Worm (Caenorhabditis elegans): ENCODE data around the gene F56D6.14.

DNA sequence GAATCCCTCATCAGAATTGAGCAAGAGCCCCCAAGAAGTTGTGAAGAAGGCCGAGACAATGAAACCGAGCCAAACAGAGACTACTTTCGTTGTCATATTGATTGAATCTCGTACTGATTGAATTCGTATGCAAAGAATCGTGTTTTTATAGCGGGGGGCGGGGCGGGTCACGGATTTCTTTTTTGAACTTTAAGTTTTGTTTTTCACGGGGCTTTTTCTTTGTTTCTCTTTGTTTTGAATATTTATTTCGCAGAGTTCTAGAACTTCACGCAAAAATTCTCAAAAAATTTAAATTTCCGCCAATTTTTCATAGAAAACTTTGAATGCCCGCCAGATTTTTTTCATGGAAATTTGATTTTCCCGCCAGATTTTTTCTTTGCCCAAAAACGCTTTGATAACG lies 38.6 kb downstream of the F56D6.14 start, which contains the start of gene clec-73:
- TF ChIP-seq dmd-6 (GFP tag; IDR thresholded peaks at IDR 0.05) (no peak), snpc-4 (tag; optimal IDR thresholded peaks at IDR 0.05) (no peak), ctbp-1 (GFP tag; IDR thresholded peaks at IDR 0.05) (no peak)
